Fruit fly (Drosophila melanogaster) whole organism, embryonic: Measurements from ENCODE around the gene dikar.

ENCODE experiments used
- Adf1 ChIP-seq: fragments of 200-800 bp; sonication (Bioruptor generic); IDR thresholded peaks from 2 replicates; pipeline ENCODE4 v1.3.6; 2022; ENCODE audit warnings: missing biosample characterization, missing genetic modification characterization
- Bgb ChIP-seq: fragments of 200-800 bp; sonication (Bioruptor generic); IDR thresholded peaks from 2 replicates; pipeline ENCODE4 v1.3.6; 2022; ENCODE audit warnings: missing biosample characterization, missing genetic modification characterization; ENCODE audit not compliant: partially characterized antibody
- CG10543 ChIP-seq: fragments of 200-800 bp; sonication (Bioruptor generic); optimal IDR thresholded peaks from 3 replicates; lab custom pipeline; 2017; ENCODE audit warnings: missing biosample characterization, mild to moderate bottlenecking, missing genetic modification characterization, moderate library complexity
- CG11456 ChIP-seq: fragments of 200-800 bp; sonication (Bioruptor generic); IDR thresholded peaks from 3 replicates; pipeline ENCODE4 v1.3.6; 2022; ENCODE audit warnings: missing biosample characterization, missing genetic modification characterization
- CG12071 ChIP-seq: fragments of 200-800 bp; sonication (Bioruptor generic); optimal IDR thresholded peaks from 3 replicates; lab custom pipeline; 2018; ENCODE audit warnings: missing biosample characterization, mild to moderate bottlenecking, missing genetic modification characterization
- CG12299 ChIP-seq: fragments of 200-800 bp; sonication (Bioruptor generic); optimal IDR thresholded peaks from 2 replicates; lab custom pipeline; 2018; ENCODE audit warnings: missing biosample characterization, mild to moderate bottlenecking, missing genetic modification characterization
- CG12769 ChIP-seq: fragments of 200-800 bp; sonication (Bioruptor generic); optimal IDR thresholded peaks from 2 replicates; lab custom pipeline; 2019; ENCODE audit warnings: missing biosample characterization, mild to moderate bottlenecking, missing genetic modification characterization, moderate library complexity
- CG14014 ChIP-seq: fragments of 200-800 bp; sonication (Bioruptor generic); IDR thresholded peaks from 2 replicates; pipeline ENCODE4 v1.3.6; 2022; ENCODE audit warnings: missing biosample characterization, missing genetic modification characterization
- CG33213 ChIP-seq: fragments of 200-800 bp; sonication (Bioruptor generic); optimal IDR thresholded peaks from 3 replicates; lab custom pipeline; 2016; ENCODE audit warnings: missing biosample characterization, missing genetic modification characterization
- CG4360 ChIP-seq: fragments of 200-800 bp; sonication (Bioruptor generic); IDR thresholded peaks from 2 replicates; pipeline ENCODE4 v1.3.6; 2022; ENCODE audit warnings: missing biosample characterization, missing genetic modification characterization
- CG4854 ChIP-seq: fragments of 200-800 bp; sonication (Bioruptor generic); optimal IDR thresholded peaks from 2 replicates; lab custom pipeline; 2016; ENCODE audit warnings: missing biosample characterization, missing genetic modification characterization, inconsistent platforms
- CG6813 ChIP-seq: fragments of 200-800 bp; sonication (Bioruptor generic); optimal IDR thresholded peaks from 2 replicates; lab custom pipeline; 2017; ENCODE audit warnings: missing biosample characterization, missing genetic modification characterization, mild to moderate bottlenecking, moderate library complexity, missing genetic modification reagents
- CG8388 ChIP-seq: fragments of 200-800 bp; sonication (Bioruptor generic); optimal IDR thresholded peaks from 2 replicates; lab custom pipeline; 2019; ENCODE audit warnings: missing biosample characterization, mild to moderate bottlenecking, missing genetic modification characterization, moderate library complexity
- CG9215 ChIP-seq: fragments of 200-800 bp; sonication (Bioruptor generic); IDR thresholded peaks from 2 replicates; pipeline ENCODE4 v1.3.6; 2022; ENCODE audit warnings: missing biosample characterization, missing genetic modification characterization
- CG9797 ChIP-seq: fragments of 200-800 bp; sonication (Bioruptor generic); optimal IDR thresholded peaks from 3 replicates; lab custom pipeline; 2018; ENCODE audit warnings: missing biosample characterization, mild to moderate bottlenecking, missing genetic modification characterization
- Deaf1 ChIP-seq: fragments of 200-800 bp; optimal IDR thresholded peaks from 3 replicates; lab custom pipeline; 2019; ENCODE audit warnings: missing biosample characterization, mild to moderate bottlenecking, missing genetic modification characterization, moderate library complexity
- ERR ChIP-seq: fragments of 200-800 bp; sonication (Bioruptor generic); optimal IDR thresholded peaks from 2 replicates; lab custom pipeline; 2016; ENCODE audit warnings: missing biosample characterization, missing genetic modification characterization
- Eip74EF ChIP-seq, 2 experiments: fragments of 200-800 bp in 1 of 2; fragments of >200 bp in 1 of 2; sonication (Bioruptor generic) in 1 of 2; optimal IDR thresholded peaks; 2 replicates each; lab custom pipeline; 2017 to 2019; ENCODE audit warnings: missing biosample characterization in 2 of 2, missing genetic modification characterization in 2 of 2, mild to moderate bottlenecking in 1 of 2, moderate library complexity in 1 of 2
- Fer1 ChIP-seq: fragments of 200-800 bp; sonication (Bioruptor generic); optimal IDR thresholded peaks from 2 replicates; lab custom pipeline; 2017; ENCODE audit warnings: missing biosample characterization, mild to moderate bottlenecking, missing genetic modification characterization
- Gsc ChIP-seq: fragments of 200-800 bp; sonication (Bioruptor generic); IDR thresholded peaks from 2 replicates; pipeline ENCODE4 v1.3.6; 2022; ENCODE audit warnings: missing biosample characterization, missing genetic modification characterization
- Gug ChIP-seq: fragments of 200-800 bp; sonication (Bioruptor generic); IDR thresholded peaks from 4 replicates; pipeline ENCODE4 v1.3.6; 2022; ENCODE audit warnings: missing biosample characterization, missing genetic modification characterization
- Jarid2 ChIP-seq: fragments of 200-800 bp; sonication (Bioruptor generic); optimal IDR thresholded peaks from 3 replicates; lab custom pipeline; 2017; ENCODE audit warnings: mild to moderate bottlenecking, missing biosample characterization, missing genetic modification reagents, missing genetic modification characterization
- Lhr ChIP-seq: fragments of 200-800 bp; sonication (Bioruptor generic); optimal IDR thresholded peaks from 3 replicates; lab custom pipeline; 2017; ENCODE audit warnings: mild to moderate bottlenecking, missing biosample characterization, missing genetic modification reagents, missing genetic modification characterization
- MESR4 ChIP-seq: fragments of 200-800 bp; sonication (Bioruptor generic); optimal IDR thresholded peaks from 2 replicates; lab custom pipeline; 2018; ENCODE audit warnings: missing biosample characterization, mild to moderate bottlenecking, missing genetic modification characterization, moderate library complexity
- Med ChIP-seq: fragments of 200-800 bp; sonication (Bioruptor generic); peaks from one replicate; lab custom pipeline; 2016; ENCODE audit warnings: missing biosample characterization, missing genetic modification characterization, mild to moderate bottlenecking, inconsistent platforms, moderate library complexity
- Tbp ChIP-seq: fragments of >200 bp; optimal IDR thresholded peaks from 2 replicates; lab custom pipeline; 2018; ENCODE audit warnings: missing biosample characterization, missing genetic modification characterization
- az2 ChIP-seq: fragments of 200-800 bp; sonication (Bioruptor generic); optimal IDR thresholded peaks from 3 replicates; lab custom pipeline; 2016; ENCODE audit warnings: missing biosample characterization, missing genetic modification characterization
- chinmo ChIP-seq: fragments of 200-800 bp; sonication (Bioruptor generic); IDR thresholded peaks from 4 replicates; pipeline ENCODE4 v1.3.6; 2022; ENCODE audit warnings: missing biosample characterization, missing genetic modification characterization; ENCODE audit not compliant: partially characterized antibody
- gfzf ChIP-seq: fragments of 200-800 bp; sonication (Bioruptor generic); optimal IDR thresholded peaks from 2 replicates; lab custom pipeline; 2016; ENCODE audit warnings: missing biosample characterization, mild to moderate bottlenecking, missing genetic modification characterization, moderate library complexity
- knrl ChIP-seq: fragments of 200-800 bp; sonication (Bioruptor generic); IDR thresholded peaks from 3 replicates; pipeline ENCODE4 v1.3.6; 2022; ENCODE audit warnings: missing biosample characterization, missing genetic modification characterization; ENCODE audit not compliant: partially characterized antibody
- lilli ChIP-seq: fragments of 200-800 bp; sonication (Bioruptor generic); optimal IDR thresholded peaks from 3 replicates; lab custom pipeline; 2016; ENCODE audit warnings: missing biosample characterization, missing genetic modification characterization
- mirr ChIP-seq: fragments of 200-800 bp; sonication (Bioruptor generic); optimal IDR thresholded peaks from 3 replicates; lab custom pipeline; 2018; ENCODE audit warnings: missing biosample characterization, mild to moderate bottlenecking, missing genetic modification characterization
- oc ChIP-seq: fragments of 200-800 bp; sonication (Bioruptor generic); optimal IDR thresholded peaks from 2 replicates; lab custom pipeline; 2018; ENCODE audit warnings: missing biosample characterization, mild to moderate bottlenecking, missing genetic modification characterization, moderate library complexity
- p53 ChIP-seq: fragments of 200-800 bp; sonication (Bioruptor generic); optimal IDR thresholded peaks from 2 replicates; lab custom pipeline; 2016; ENCODE audit warnings: missing biosample characterization, missing genetic modification characterization
- rib ChIP-seq: fragments of 200-800 bp; sonication (Bioruptor generic); IDR thresholded peaks from 2 replicates; pipeline ENCODE4 v1.3.6; 2022; ENCODE audit warnings: missing biosample characterization, missing genetic modification characterization
- scrt ChIP-seq: fragments of 200-800 bp; sonication (Bioruptor generic); optimal IDR thresholded peaks from 2 replicates; lab custom pipeline; 2018; ENCODE audit warnings: missing biosample characterization, mild to moderate bottlenecking, missing genetic modification characterization, moderate library complexity
- shn ChIP-seq: fragments of 200-800 bp; sonication (Bioruptor generic); optimal IDR thresholded peaks from 3 replicates; lab custom pipeline; 2016; ENCODE audit warnings: missing biosample characterization, missing genetic modification characterization
- sima ChIP-seq: fragments of 200-800 bp; sonication (Bioruptor generic); optimal IDR thresholded peaks from 2 replicates; lab custom pipeline; 2016; ENCODE audit warnings: missing biosample characterization, missing genetic modification characterization
- trh ChIP-seq: fragments of 200-800 bp; sonication (Bioruptor generic); optimal IDR thresholded peaks from 2 replicates; lab custom pipeline; 2016; ENCODE audit warnings: missing biosample characterization, missing genetic modification characterization
- tup ChIP-seq: fragments of 200-800 bp; sonication (Bioruptor generic); optimal IDR thresholded peaks from 2 replicates; lab custom pipeline; 2016; ENCODE audit warnings: missing biosample characterization, mild to moderate bottlenecking, missing genetic modification characterization, moderate library complexity
- unc-4 ChIP-seq: fragments of 200-800 bp; sonication (Bioruptor generic); IDR thresholded peaks from 2 replicates; pipeline ENCODE4 v1.3.6; 2022; ENCODE audit warnings: missing biosample characterization, missing genetic modification characterization; ENCODE audit not compliant: partially characterized antibody

dikar gene

dm6 chr3L:6719392-6719889 is 23.5 kb downstream of the dikar start, which contains the start of gene ple (continued):
- TF ChIP-seq MESR4 (GFP tag; lab: Kevin White, UChicago) (no peak), Fer1 (no peak), oc (tag; lab: Kevin White, UChicago) (no peak), p53 (GFP tag; lab: Kevin White, UChicago) (no peak), CG6813 (GFP tag; lab: Kevin White, UChicago) (peak; percentile 16), Lhr (no peak), az2 (GFP tag; lab: Kevin White, UChicago) (no peak), CG33213 (GFP tag; lab: Kevin White, UChicago) (no peak), Deaf1 (peak; percentile 96), Gug (GFP tag; lab: Robert Waterston, UW) (no peak), CG9215 (no peak), trh (GFP tag; lab: Kevin White, UChicago) (no peak), Tbp (GFP tag; lab: Kevin White, UChicago) (no peak), CG9797 (GFP tag; lab: Kevin White, UChicago) (no peak), knrl (GFP tag; lab: Robert Waterston, UW) (no peak), CG4854 (GFP tag; lab: Kevin White, UChicago) (no peak), scrt (GFP tag; lab: Kevin White, UChicago) (peak; percentile 52), chinmo (peak; percentile 93), gfzf (GFP tag; lab: Kevin White, UChicago) (no peak), tup (GFP tag; lab: Kevin White, UChicago) (no peak), Gsc (GFP tag; lab: Robert Waterston, UW) (no peak), Adf1 (GFP tag; lab: Robert Waterston, UW) (0 out of 2 replicates have a peak, but pooled peaks have one; percentile 21), Eip74EF (GFP tag; optimal IDR thresholded peaks at IDR 0.05; lab: Kevin White, UChicago) (no peak), CG4360 (0 out of 2 replicates have a peak, but pooled peaks have one; percentile 13), shn (GFP tag; lab: Kevin White, UChicago) (peak; percentile 20), mirr (GFP tag; lab: Kevin White, UChicago) (peak; percentile 21), CG12299 (tag; lab: Kevin White, UChicago) (no peak), CG12769 (tag; lab: Kevin White, UChicago) (peak; percentile 32), CG11456 (no peak), sima (GFP tag; lab: Kevin White, UChicago) (no peak), CG10543 (peak; percentile 11), Bgb (GFP tag; lab: Robert Waterston, UW) (peak; percentile 17; the same call in 1 of the 2 replicates), lilli (GFP tag; lab: Kevin White, UChicago) (no peak), ERR (GFP tag; lab: Kevin White, UChicago) (no peak), Jarid2 (GFP tag; lab: Kevin White, UChicago) (peak; percentile 1), Med (no peak), CG12071 (peak; percentile 10), CG8388 (GFP tag; lab: Kevin White, UChicago) (no peak), rib (GFP tag; lab: Robert Waterston, UW) (no peak), CG14014 (no peak), unc-4 (0 out of 2 replicates have a peak, but pooled peaks have one; percentile 24)
- TF ChIP-seq, all 482 proteins: peak for 23
